Fruit fly (Drosophila melanogaster) whole organism, embryonic: Measurements from ENCODE around the gene Muc4B.
A peak's percentile ranks its signal among the peaks of the same experiment; 100 is the strongest.

ENCODE experiments used
- BEAF-32 ChIP-seq: fragments of 200-800 bp; sonication (Bioruptor generic); optimal IDR thresholded peaks from 3 replicates; lab custom pipeline; 2017; ENCODE audit warnings: missing biosample characterization, missing genetic modification characterization, mild to moderate bottlenecking, moderate library complexity, missing genetic modification reagents
- Blimp-1 ChIP-seq: fragments of 200-800 bp; sonication (Bioruptor generic); optimal IDR thresholded peaks from 3 replicates; lab custom pipeline; 2018; ENCODE audit warnings: missing biosample characterization, missing genetic modification characterization, mild to moderate bottlenecking, moderate library complexity, missing genetic modification reagents
- BtbVII ChIP-seq: fragments of 200-800 bp; sonication (Bioruptor generic); optimal IDR thresholded peaks from 3 replicates; lab custom pipeline; 2017; ENCODE audit warnings: missing biosample characterization, mild to moderate bottlenecking, missing genetic modification characterization
- CG10366 ChIP-seq: fragments of 200-800 bp; sonication (Bioruptor generic); IDR thresholded peaks from 2 replicates; pipeline ENCODE4 v1.3.6; 2022; ENCODE audit warnings: missing biosample characterization, missing genetic modification characterization
- CG12299 ChIP-seq: fragments of 200-800 bp; sonication (Bioruptor generic); optimal IDR thresholded peaks from 2 replicates; lab custom pipeline; 2018; ENCODE audit warnings: missing biosample characterization, mild to moderate bottlenecking, missing genetic modification characterization
- CG12391 ChIP-seq: fragments of 200-800 bp; sonication (Bioruptor generic); optimal IDR thresholded peaks from 3 replicates; lab custom pipeline; 2018; ENCODE audit warnings: missing biosample characterization, mild to moderate bottlenecking, missing genetic modification characterization, moderate library complexity
- CG12744 ChIP-seq: fragments of 200-800 bp; sonication (Bioruptor generic); optimal IDR thresholded peaks from 2 replicates; lab custom pipeline; 2016; ENCODE audit warnings: missing biosample characterization, missing genetic modification characterization
- CG13296 ChIP-seq: fragments of 200-800 bp; sonication (Bioruptor generic); optimal IDR thresholded peaks from 3 replicates; lab custom pipeline; 2018; ENCODE audit warnings: missing biosample characterization, mild to moderate bottlenecking, missing genetic modification characterization
- CG13424 ChIP-seq: fragments of 200-800 bp; sonication (Bioruptor generic); optimal IDR thresholded peaks from 2 replicates; lab custom pipeline; 2019; ENCODE audit warnings: missing biosample characterization, mild to moderate bottlenecking, missing genetic modification characterization, moderate library complexity
- CG13624 ChIP-seq: fragments of 200-800 bp; sonication (Bioruptor generic); optimal IDR thresholded peaks from 2 replicates; lab custom pipeline; 2016; ENCODE audit warnings: missing biosample characterization, missing genetic modification characterization
- CG14860 ChIP-seq: fragments of 200-800 bp; sonication (Bioruptor generic); IDR thresholded peaks from 3 replicates; pipeline ENCODE4 v1.3.6; 2022; ENCODE audit warnings: missing biosample characterization, missing genetic modification characterization; ENCODE audit not compliant: partially characterized antibody
- CG15696 ChIP-seq: fragments of 200-800 bp; sonication (Bioruptor generic); optimal IDR thresholded peaks from 2 replicates; lab custom pipeline; 2019; ENCODE audit warnings: missing biosample characterization, mild to moderate bottlenecking, missing genetic modification characterization, moderate library complexity
- CG1603 ChIP-seq: fragments of 200-800 bp; sonication (Bioruptor generic); optimal IDR thresholded peaks from 2 replicates; lab custom pipeline; 2019; ENCODE audit warnings: missing biosample characterization, mild to moderate bottlenecking, missing genetic modification characterization, moderate library complexity
- CG16813 ChIP-seq: fragments of 200-800 bp; sonication (Bioruptor generic); IDR thresholded peaks from 3 replicates; pipeline ENCODE4 v1.3.6; 2022; ENCODE audit warnings: missing biosample characterization, missing genetic modification characterization; ENCODE audit not compliant: partially characterized antibody
- CG16863 ChIP-seq: fragments of 200-800 bp; sonication (Bioruptor generic); optimal IDR thresholded peaks from 3 replicates; lab custom pipeline; 2016; ENCODE audit warnings: missing biosample characterization, missing genetic modification characterization
- CG17359 ChIP-seq: fragments of 200-800 bp; sonication (Bioruptor generic); optimal IDR thresholded peaks from 3 replicates; lab custom pipeline; 2018; ENCODE audit warnings: missing biosample characterization, mild to moderate bottlenecking, missing genetic modification characterization, moderate library complexity
- CG17912 ChIP-seq: fragments of 200-800 bp; sonication (Bioruptor generic); optimal IDR thresholded peaks from 2 replicates; lab custom pipeline; 2018; ENCODE audit warnings: missing biosample characterization, mild to moderate bottlenecking, missing genetic modification characterization
- CG18599 ChIP-seq: fragments of 200-800 bp; sonication (Bioruptor generic); optimal IDR thresholded peaks from 3 replicates; lab custom pipeline; 2017; ENCODE audit warnings: missing biosample characterization, missing genetic modification characterization, mild to moderate bottlenecking, moderate library complexity, missing genetic modification reagents
- CG2120 ChIP-seq: fragments of 200-800 bp; sonication (Bioruptor generic); optimal IDR thresholded peaks from 3 replicates; lab custom pipeline; 2016; ENCODE audit warnings: missing biosample characterization, missing genetic modification characterization
- CG3995 ChIP-seq: fragments of 200-800 bp; sonication (Bioruptor generic); optimal IDR thresholded peaks from 3 replicates; lab custom pipeline; 2016; ENCODE audit warnings: missing biosample characterization, missing genetic modification characterization
- CG6854 ChIP-seq: fragments of 200-800 bp; sonication (Bioruptor generic); optimal IDR thresholded peaks from 3 replicates; lab custom pipeline; 2017; ENCODE audit warnings: missing biosample characterization, mild to moderate bottlenecking, missing genetic modification characterization
- CG7556 ChIP-seq: fragments of 200-800 bp; sonication (Bioruptor generic); optimal IDR thresholded peaks from 2 replicates; lab custom pipeline; 2017; ENCODE audit warnings: missing biosample characterization, mild to moderate bottlenecking, missing genetic modification characterization
- CG7928 ChIP-seq: fragments of 200-800 bp; sonication (Bioruptor generic); optimal IDR thresholded peaks from 2 replicates; lab custom pipeline; 2017; ENCODE audit warnings: missing biosample characterization, mild to moderate bottlenecking, missing genetic modification characterization
- CG8290 ChIP-seq, 3 experiments: fragments of 200-800 bp; sonication (Bioruptor generic); optimal IDR thresholded peaks; 2 replicates each; lab custom pipeline; 2016 to 2019; ENCODE audit warnings: missing biosample characterization in 3 of 3, missing genetic modification characterization in 3 of 3, mild to moderate bottlenecking in 2 of 3, moderate library complexity in 1 of 3
- CG9727 ChIP-seq: fragments of 200-800 bp; sonication (Bioruptor generic); optimal IDR thresholded peaks from 3 replicates; lab custom pipeline; 2017; ENCODE audit warnings: missing biosample characterization, mild to moderate bottlenecking, missing genetic modification characterization
- CHES-1-like ChIP-seq: fragments of 200-800 bp; sonication (Bioruptor generic); optimal IDR thresholded peaks from 2 replicates; lab custom pipeline; 2016; ENCODE audit warnings: missing biosample characterization, missing genetic modification characterization
- CrebB ChIP-seq: fragments of 200-800 bp; sonication (Bioruptor generic); optimal IDR thresholded peaks from 3 replicates; lab custom pipeline; 2018; ENCODE audit warnings: missing biosample characterization, mild to moderate bottlenecking, missing genetic modification characterization
- Doc3 ChIP-seq: fragments of 200-800 bp; sonication (Bioruptor generic); IDR thresholded peaks from 3 replicates; pipeline ENCODE4 v1.3.6; 2022; ENCODE audit warnings: missing biosample characterization, missing genetic modification characterization; ENCODE audit not compliant: partially characterized antibody
- Gsc ChIP-seq: fragments of 200-800 bp; sonication (Bioruptor generic); IDR thresholded peaks from 2 replicates; pipeline ENCODE4 v1.3.6; 2022; ENCODE audit warnings: missing biosample characterization, missing genetic modification characterization
- Hmr ChIP-seq: fragments of 200-800 bp; sonication (Bioruptor generic); optimal IDR thresholded peaks from 3 replicates; lab custom pipeline; 2017; ENCODE audit warnings: mild to moderate bottlenecking, missing biosample characterization, missing genetic modification reagents, missing genetic modification characterization
- Hr78 ChIP-seq, 2 experiments: fragments of 200-800 bp in 1 of 2; fragments of >200 bp in 1 of 2; sonication (Bioruptor generic) in 1 of 2; optimal IDR thresholded peaks; 2 replicates each; lab custom pipeline; 2017 to 2019; ENCODE audit warnings: missing biosample characterization in 2 of 2, missing genetic modification characterization in 2 of 2, mild to moderate bottlenecking in 1 of 2, moderate library complexity in 1 of 2
- Jarid2 ChIP-seq: fragments of 200-800 bp; sonication (Bioruptor generic); optimal IDR thresholded peaks from 3 replicates; lab custom pipeline; 2017; ENCODE audit warnings: mild to moderate bottlenecking, missing biosample characterization, missing genetic modification reagents, missing genetic modification characterization
- MTF-1 ChIP-seq: fragments of 200-800 bp; sonication (Bioruptor generic); optimal IDR thresholded peaks from 2 replicates; lab custom pipeline; 2018; ENCODE audit warnings: missing biosample characterization, mild to moderate bottlenecking, missing genetic modification characterization, borderline replicate concordance
- Rx ChIP-seq: fragments of 200-800 bp; sonication (Bioruptor generic); IDR thresholded peaks from 2 replicates; pipeline ENCODE4 v1.3.6; 2022; ENCODE audit warnings: missing biosample characterization, missing genetic modification characterization
- Vsx1 ChIP-seq: fragments of 200-800 bp; sonication (Bioruptor generic); optimal IDR thresholded peaks from 2 replicates; lab custom pipeline; 2017; ENCODE audit warnings: missing biosample characterization, mild to moderate bottlenecking, missing genetic modification characterization, missing genetic modification reagents
- YL-1 ChIP-seq: fragments of 200-800 bp; sonication (Bioruptor generic); optimal IDR thresholded peaks from 3 replicates; lab custom pipeline; 2017; ENCODE audit warnings: missing biosample characterization, mild to moderate bottlenecking, missing genetic modification characterization
- ash1 ChIP-seq: fragments of 200-800 bp; sonication (Bioruptor generic); optimal IDR thresholded peaks from 2 replicates; lab custom pipeline; 2018; ENCODE audit warnings: missing biosample characterization, mild to moderate bottlenecking, missing genetic modification characterization
- cas ChIP-seq: fragments of 200-800 bp; sonication (Bioruptor generic); IDR thresholded peaks from 2 replicates; pipeline ENCODE4 v1.3.6; 2022; ENCODE audit warnings: missing biosample characterization, missing genetic modification characterization
- dmrt99B ChIP-seq: fragments of 200-800 bp; sonication (Bioruptor generic); optimal IDR thresholded peaks from 2 replicates; lab custom pipeline; 2018; ENCODE audit warnings: missing biosample characterization, mild to moderate bottlenecking, missing genetic modification characterization, moderate library complexity
- gcm ChIP-seq: fragments of 200-800 bp; sonication (Bioruptor generic); optimal IDR thresholded peaks from 2 replicates; lab custom pipeline; 2019; ENCODE audit warnings: missing biosample characterization, mild to moderate bottlenecking, missing genetic modification characterization, moderate library complexity
- gro ChIP-seq: fragments of 200-800 bp; sonication (Bioruptor generic); optimal IDR thresholded peaks from 2 replicates; lab custom pipeline; 2016; ENCODE audit warnings: missing biosample characterization, missing genetic modification characterization
- lab ChIP-seq: fragments of 200-800 bp; sonication (Bioruptor generic); optimal IDR thresholded peaks from 3 replicates; lab custom pipeline; 2017; ENCODE audit warnings: missing biosample characterization, missing genetic modification characterization, mild to moderate bottlenecking, moderate library complexity, missing genetic modification reagents
- oc ChIP-seq: fragments of 200-800 bp; sonication (Bioruptor generic); optimal IDR thresholded peaks from 2 replicates; lab custom pipeline; 2018; ENCODE audit warnings: missing biosample characterization, mild to moderate bottlenecking, missing genetic modification characterization, moderate library complexity
- odd ChIP-seq: fragments of 200-800 bp; sonication (Bioruptor generic); optimal IDR thresholded peaks from 2 replicates; lab custom pipeline; 2017; ENCODE audit warnings: missing biosample characterization, mild to moderate bottlenecking, missing genetic modification characterization
- otp ChIP-seq: fragments of 200-800 bp; sonication (Bioruptor generic); IDR thresholded peaks from 3 replicates; pipeline ENCODE4, ENCODE4 v1.3.6; 2022; ENCODE audit warnings: missing biosample characterization, missing genetic modification characterization
- sens ChIP-seq: fragments of 200-800 bp; sonication (Bioruptor generic); peaks from one replicate; lab custom pipeline; 2016; ENCODE audit warnings: missing biosample characterization, missing genetic modification characterization
- seq ChIP-seq: fragments of 200-800 bp; sonication (Bioruptor generic); IDR thresholded peaks from 2 replicates; pipeline ENCODE4 v1.3.6; 2022; ENCODE audit warnings: missing biosample characterization, missing genetic modification characterization
- unpg ChIP-seq: fragments of 200-800 bp; sonication (Bioruptor generic); optimal IDR thresholded peaks from 3 replicates; lab custom pipeline; 2018; ENCODE audit warnings: missing biosample characterization, mild to moderate bottlenecking, missing genetic modification characterization, moderate library complexity

Muc4B gene

DNA sequence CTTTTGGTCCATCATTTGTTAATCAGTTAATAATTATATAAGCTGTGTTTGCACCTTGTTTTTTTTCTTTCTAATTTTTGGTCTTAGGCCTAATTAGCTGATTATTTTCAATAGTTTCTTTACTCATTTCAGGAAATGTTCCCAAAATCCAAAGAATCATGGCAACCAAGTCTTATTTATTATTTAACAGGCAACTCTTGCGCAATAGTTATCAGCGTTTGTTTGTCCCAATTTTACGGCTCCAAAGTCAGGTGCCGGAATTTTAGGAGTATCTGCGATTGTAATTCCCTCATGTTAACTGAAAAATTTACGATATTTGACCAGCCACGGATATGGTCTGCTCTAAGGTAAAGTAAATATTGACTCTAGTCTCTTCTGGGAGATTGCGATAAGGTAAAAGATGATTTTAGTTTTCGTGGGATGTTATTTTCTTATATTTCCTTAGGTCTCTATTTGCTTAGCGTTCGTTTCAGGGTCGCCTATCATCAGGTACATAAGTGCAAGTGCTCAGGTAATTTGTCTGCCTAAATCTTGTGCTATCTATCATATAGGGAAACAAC lies 43.6 kb downstream of the Muc4B start (continued):
- TF ChIP-seq CG17359 (tag; lab: Kevin White, UChicago) (peak; percentile 51), CG14860 (GFP tag; lab: Robert Waterston, UW) (no peak), CrebB (peak; percentile 68), Hmr (peak; percentile 66), MTF-1 (peak; percentile 72), Hr78 (GFP tag; optimal IDR thresholded peaks at IDR 0.05; lab: Kevin White, UChicago) (peak in 1 of 2 experiments; percentile 6), seq (GFP tag; lab: Robert Waterston, UW) (0 out of 2 replicates have a peak, but pooled peaks have one; percentile 12), CG13624 (no peak), BEAF-32 (GFP tag; lab: Kevin White, UChicago) (no peak), CG12391 (tag; lab: Kevin White, UChicago) (peak; percentile 6), ash1 (GFP tag; lab: Kevin White, UChicago) (no peak), CG9727 (peak; percentile 56), CG18599 (GFP tag; lab: Kevin White, UChicago) (peak; percentile 75), Vsx1 (peak; percentile 45), CG13296 (GFP tag; lab: Kevin White, UChicago) (peak; percentile 67), unpg (GFP tag; lab: Kevin White, UChicago) (peak; percentile 40), CG8290 (GFP tag; optimal IDR thresholded peaks at IDR 0.05; lab: Kevin White, UChicago) (peak; percentile 2), CG8290 (tag; optimal IDR thresholded peaks at IDR 0.05; lab: Kevin White, UChicago) (peak; percentile 13 to 46), Rx (GFP tag; lab: Robert Waterston, UW) (no peak), YL-1 (GFP tag; lab: Kevin White, UChicago) (peak; percentile 42), CG13424 (peak; percentile 32), sens (GFP tag; lab: Kevin White, UChicago) (peak; percentile 89), CG15696 (tag; lab: Kevin White, UChicago) (peak; percentile 75), cas (no peak), Doc3 (GFP tag; lab: Robert Waterston, UW) (no peak), dmrt99B (tag; lab: Kevin White, UChicago) (peak; percentile 34), gcm (peak; percentile 46), CG3995 (GFP tag; lab: Kevin White, UChicago) (no peak), CG1603 (peak; percentile 32), Blimp-1 (GFP tag; lab: Kevin White, UChicago) (peak; percentile 25), CG12744 (GFP tag; lab: Kevin White, UChicago) (peak; percentile 6), CG16863 (GFP tag; lab: Kevin White, UChicago) (no peak), CHES-1-like (GFP tag; lab: Kevin White, UChicago) (peak; percentile 7), oc (tag; lab: Kevin White, UChicago) (peak; percentile 1), BtbVII (peak; percentile 70), gro (GFP tag; lab: Kevin White, UChicago) (peak; percentile 48), CG7556 (GFP tag; lab: Kevin White, UChicago) (peak; percentile 43), CG7928 (peak; percentile 4), CG6854 (GFP tag; lab: Kevin White, UChicago) (peak; percentile 48), CG2120 (no peak), CG16813 (GFP tag; lab: Robert Waterston, UW) (no peak), odd (peak; percentile 59), CG17912 (GFP tag; lab: Kevin White, UChicago) (no peak), lab (GFP tag; lab: Kevin White, UChicago) (peak; percentile 82), Gsc (GFP tag; lab: Robert Waterston, UW) (no peak), otp (GFP tag; lab: Robert Waterston, UW) (0 out of 3 replicates have a peak, but pooled peaks have one; percentile 20), CG12299 (tag; lab: Kevin White, UChicago) (peak; percentile 53), CG10366 (GFP tag; lab: Robert Waterston, UW) (no peak), Jarid2 (GFP tag; lab: Kevin White, UChicago) (peak; percentile 8)
